Fruit fly (Drosophila melanogaster) whole organism, embryonic: ENCODE data around the gene CG32845.

Experiments
- Atf-2 ChIP-seq: fragments of 200-800 bp; sonication (Bioruptor generic); optimal IDR thresholded peaks from 2 replicates; lab custom pipeline; 2016; ENCODE audit warnings: missing biosample characterization, missing genetic modification characterization
- BtbVII ChIP-seq: fragments of 200-800 bp; sonication (Bioruptor generic); optimal IDR thresholded peaks from 3 replicates; lab custom pipeline; 2017; ENCODE audit warnings: missing biosample characterization, mild to moderate bottlenecking, missing genetic modification characterization
- C15 ChIP-seq: fragments of 200-800 bp; sonication (Bioruptor generic); IDR thresholded peaks from 3 replicates; pipeline ENCODE4 v1.3.6; 2022; ENCODE audit warnings: missing biosample characterization, missing genetic modification characterization
- CG10979 ChIP-seq: fragments of 200-800 bp; sonication (Bioruptor generic); optimal IDR thresholded peaks from 2 replicates; lab custom pipeline; 2018; ENCODE audit warnings: missing biosample characterization, mild to moderate bottlenecking, missing genetic modification characterization, moderate library complexity
- CG11456 ChIP-seq: fragments of 200-800 bp; sonication (Bioruptor generic); IDR thresholded peaks from 3 replicates; pipeline ENCODE4 v1.3.6; 2022; ENCODE audit warnings: missing biosample characterization, missing genetic modification characterization
- CG12071 ChIP-seq: fragments of 200-800 bp; sonication (Bioruptor generic); optimal IDR thresholded peaks from 3 replicates; lab custom pipeline; 2018; ENCODE audit warnings: missing biosample characterization, mild to moderate bottlenecking, missing genetic modification characterization
- CG12236 ChIP-seq: fragments of 200-800 bp; sonication (Bioruptor generic); optimal IDR thresholded peaks from 2 replicates; lab custom pipeline; 2016; ENCODE audit warnings: missing biosample characterization, missing genetic modification characterization
- CG13287 ChIP-seq: fragments of 200-800 bp; sonication (Bioruptor generic); IDR thresholded peaks from 2 replicates; pipeline ENCODE4 v1.3.6; 2022; ENCODE audit warnings: missing biosample characterization, missing genetic modification characterization; ENCODE audit not compliant: partially characterized antibody
- CG13894 ChIP-seq: fragments of 200-800 bp; sonication (Bioruptor generic); optimal IDR thresholded peaks from 3 replicates; lab custom pipeline; 2018; ENCODE audit warnings: missing biosample characterization, mild to moderate bottlenecking, missing genetic modification characterization, moderate library complexity
- CG14050 ChIP-seq: fragments of 200-800 bp; sonication (Bioruptor generic); IDR thresholded peaks from 3 replicates; pipeline ENCODE4 v1.3.6; 2022; ENCODE audit warnings: missing biosample characterization, missing genetic modification characterization
- CG3065 ChIP-seq: fragments of 200-800 bp; sonication (Bioruptor generic); optimal IDR thresholded peaks from 2 replicates; lab custom pipeline; 2016; ENCODE audit warnings: missing biosample characterization, missing genetic modification characterization
- CG34376 ChIP-seq: fragments of 200-800 bp; sonication (Bioruptor generic); optimal IDR thresholded peaks from 2 replicates; lab custom pipeline; 2018; ENCODE audit warnings: missing biosample characterization, mild to moderate bottlenecking, missing genetic modification characterization
- CG42726 ChIP-seq: fragments of 200-800 bp; sonication (Bioruptor generic); IDR thresholded peaks from 2 replicates; pipeline ENCODE4 v1.3.6; 2022; ENCODE audit warnings: missing biosample characterization, missing genetic modification characterization; ENCODE audit not compliant: partially characterized antibody
- CG4820 ChIP-seq: fragments of 200-800 bp; sonication (Bioruptor generic); optimal IDR thresholded peaks from 3 replicates; lab custom pipeline; 2016; ENCODE audit warnings: missing biosample characterization, missing genetic modification characterization
- CG6272 ChIP-seq: fragments of 200-800 bp; sonication (Bioruptor generic); IDR thresholded peaks from 2 replicates; pipeline ENCODE4 v1.3.6; 2022; ENCODE audit warnings: missing biosample characterization, missing genetic modification characterization
- CG6765 ChIP-seq: fragments of 200-800 bp; sonication (Bioruptor generic); optimal IDR thresholded peaks from 3 replicates; lab custom pipeline; 2017; ENCODE audit warnings: missing biosample characterization, mild to moderate bottlenecking, missing genetic modification characterization
- CG9609 ChIP-seq: fragments of 200-800 bp; sonication (Bioruptor generic); optimal IDR thresholded peaks from 3 replicates; lab custom pipeline; 2016; ENCODE audit warnings: missing biosample characterization, missing genetic modification characterization
- CrebB ChIP-seq: fragments of 200-800 bp; sonication (Bioruptor generic); optimal IDR thresholded peaks from 3 replicates; lab custom pipeline; 2018; ENCODE audit warnings: missing biosample characterization, mild to moderate bottlenecking, missing genetic modification characterization
- Dbx ChIP-seq: fragments of 200-800 bp; sonication (Bioruptor generic); IDR thresholded peaks from 3 replicates; pipeline ENCODE4 v1.3.6; 2022; ENCODE audit warnings: missing biosample characterization, missing genetic modification characterization
- Eip74EF ChIP-seq, 2 experiments: fragments of 200-800 bp in 1 of 2; fragments of >200 bp in 1 of 2; sonication (Bioruptor generic) in 1 of 2; optimal IDR thresholded peaks; 2 replicates each; lab custom pipeline; 2017 to 2019; ENCODE audit warnings: missing biosample characterization in 2 of 2, missing genetic modification characterization in 2 of 2, mild to moderate bottlenecking in 1 of 2, moderate library complexity in 1 of 2
- GATAe ChIP-seq: fragments of 200-800 bp; sonication (Bioruptor generic); conservative IDR thresholded peaks from 2 replicates; pipeline ENCODE4 v1.3.6; 2022; ENCODE audit warnings: missing biosample characterization, missing genetic modification characterization
- Gsc ChIP-seq: fragments of 200-800 bp; sonication (Bioruptor generic); IDR thresholded peaks from 2 replicates; pipeline ENCODE4 v1.3.6; 2022; ENCODE audit warnings: missing biosample characterization, missing genetic modification characterization
- Hey ChIP-seq: fragments of 200-800 bp; sonication (Bioruptor generic); optimal IDR thresholded peaks from 3 replicates; lab custom pipeline; 2018; ENCODE audit warnings: missing biosample characterization, mild to moderate bottlenecking, missing genetic modification characterization
- HmgZ ChIP-seq: fragments of 200-800 bp; sonication (Bioruptor generic); optimal IDR thresholded peaks from 2 replicates; lab custom pipeline; 2018; ENCODE audit warnings: missing biosample characterization, mild to moderate bottlenecking, missing genetic modification characterization
- Max ChIP-seq: fragments of 200-800 bp; sonication (Bioruptor generic); optimal IDR thresholded peaks from 2 replicates; lab custom pipeline; 2016; ENCODE audit warnings: missing biosample characterization, mild to moderate bottlenecking, missing genetic modification characterization
- Med ChIP-seq: fragments of 200-800 bp; sonication (Bioruptor generic); peaks from one replicate; lab custom pipeline; 2016; ENCODE audit warnings: missing biosample characterization, missing genetic modification characterization, mild to moderate bottlenecking, inconsistent platforms, moderate library complexity
- Rfx ChIP-seq: fragments of 200-800 bp; sonication (Bioruptor generic); IDR thresholded peaks from 2 replicates; pipeline ENCODE4 v1.3.6; 2022; ENCODE audit warnings: missing biosample characterization, missing genetic modification characterization
- Rx ChIP-seq: fragments of 200-800 bp; sonication (Bioruptor generic); IDR thresholded peaks from 2 replicates; pipeline ENCODE4 v1.3.6; 2022; ENCODE audit warnings: missing biosample characterization, missing genetic modification characterization
- Trl ChIP-seq, 3 experiments: fragments of >200 bp in 2 of 3; fragments of 200-800 bp in 1 of 3; sonication (Bioruptor generic) in 1 of 3; optimal IDR thresholded peaks; 2 replicates in 1 of 3; 3 replicates in 2 of 3; lab custom pipeline; 2016 to 2017; ENCODE audit warnings: missing biosample characterization in 1 of 3, missing genetic modification characterization in 1 of 3
- amos ChIP-seq: fragments of 200-800 bp; sonication (Bioruptor generic); IDR thresholded peaks from 2 replicates; pipeline ENCODE4 v1.3.6; 2022; ENCODE audit warnings: missing biosample characterization, missing genetic modification characterization; ENCODE audit not compliant: partially characterized antibody
- btn ChIP-seq: fragments of 200-800 bp; sonication (Bioruptor generic); optimal IDR thresholded peaks from 2 replicates; lab custom pipeline; 2016; ENCODE audit warnings: missing biosample characterization, missing genetic modification characterization
- chinmo ChIP-seq: fragments of 200-800 bp; sonication (Bioruptor generic); IDR thresholded peaks from 4 replicates; pipeline ENCODE4 v1.3.6; 2022; ENCODE audit warnings: missing biosample characterization, missing genetic modification characterization; ENCODE audit not compliant: partially characterized antibody
- ci ChIP-seq: fragments of 200-800 bp; sonication (Bioruptor generic); IDR thresholded peaks from 3 replicates; pipeline ENCODE4 v1.3.6; 2022; ENCODE audit warnings: missing biosample characterization, missing genetic modification characterization
- croc ChIP-seq: fragments of 200-800 bp; sonication (Bioruptor generic); conservative IDR thresholded peaks from 3 replicates; pipeline ENCODE4 v1.3.6; 2022; ENCODE audit warnings: missing biosample characterization, missing genetic modification characterization
- danr ChIP-seq: fragments of 200-800 bp; sonication (Bioruptor generic); IDR thresholded peaks from 2 replicates; pipeline ENCODE4 v1.3.6; 2022; ENCODE audit warnings: missing biosample characterization, missing genetic modification characterization
- dysf ChIP-seq: fragments of 200-800 bp; sonication (Bioruptor generic); IDR thresholded peaks from 3 replicates; pipeline ENCODE4 v1.3.6; 2022; ENCODE audit warnings: missing biosample characterization, missing genetic modification characterization
- exex ChIP-seq: fragments of 200-800 bp; sonication (Bioruptor generic); optimal IDR thresholded peaks from 4 replicates; lab custom pipeline; 2018; ENCODE audit warnings: missing biosample characterization, mild to moderate bottlenecking, missing genetic modification characterization, moderate library complexity
- eyg ChIP-seq: fragments of 200-800 bp; sonication (Bioruptor generic); optimal IDR thresholded peaks from 3 replicates; lab custom pipeline; 2016; ENCODE audit warnings: missing biosample characterization, missing genetic modification characterization
- gro ChIP-seq: fragments of 200-800 bp; sonication (Bioruptor generic); optimal IDR thresholded peaks from 2 replicates; lab custom pipeline; 2016; ENCODE audit warnings: missing biosample characterization, missing genetic modification characterization
- gsb ChIP-seq: fragments of 200-800 bp; sonication (Bioruptor generic); IDR thresholded peaks from 2 replicates; pipeline ENCODE4 v1.3.6; 2022; ENCODE audit warnings: missing biosample characterization, missing genetic modification characterization
- jumu ChIP-seq: fragments of 200-800 bp; sonication (Bioruptor generic); optimal IDR thresholded peaks from 3 replicates; lab custom pipeline; 2016; ENCODE audit warnings: missing biosample characterization, missing genetic modification characterization
- kah ChIP-seq: fragments of 200-800 bp; sonication (Bioruptor generic); optimal IDR thresholded peaks from 2 replicates; lab custom pipeline; 2018; ENCODE audit warnings: missing biosample characterization, mild to moderate bottlenecking, missing genetic modification characterization
- kay ChIP-seq: fragments of 200-800 bp; sonication (Bioruptor generic); optimal IDR thresholded peaks from 2 replicates; lab custom pipeline; 2016; ENCODE audit warnings: missing biosample characterization, missing genetic modification characterization
- ken ChIP-seq: fragments of 200-800 bp; sonication (Bioruptor generic); IDR thresholded peaks from 3 replicates; pipeline ENCODE4 v1.3.6; 2022; ENCODE audit warnings: missing biosample characterization, missing genetic modification characterization
- p53 ChIP-seq: fragments of 200-800 bp; sonication (Bioruptor generic); optimal IDR thresholded peaks from 2 replicates; lab custom pipeline; 2016; ENCODE audit warnings: missing biosample characterization, missing genetic modification characterization
- repo ChIP-seq: fragments of 200-800 bp; sonication (Bioruptor generic); optimal IDR thresholded peaks from 2 replicates; lab custom pipeline; 2016; ENCODE audit warnings: missing biosample characterization, missing genetic modification characterization
- schlank ChIP-seq: fragments of 200-800 bp; sonication (Bioruptor generic); optimal IDR thresholded peaks from 2 replicates; lab custom pipeline; 2018; ENCODE audit warnings: missing biosample characterization, mild to moderate bottlenecking, missing genetic modification characterization
- sob ChIP-seq: fragments of 200-800 bp; sonication (Bioruptor generic); IDR thresholded peaks from 2 replicates; pipeline ENCODE4 v1.3.6; 2022; ENCODE audit warnings: missing biosample characterization, missing genetic modification characterization
- stwl ChIP-seq: fragments of 200-800 bp; sonication (Bioruptor generic); optimal IDR thresholded peaks from 3 replicates; lab custom pipeline; 2018; ENCODE audit warnings: missing biosample characterization, mild to moderate bottlenecking, missing genetic modification characterization, moderate library complexity
- tap ChIP-seq: fragments of 200-800 bp; optimal IDR thresholded peaks from 3 replicates; lab custom pipeline; 2019; ENCODE audit warnings: missing biosample characterization, mild to moderate bottlenecking, missing genetic modification characterization, moderate library complexity
- zfh2 ChIP-seq: fragments of 200-800 bp; sonication (Bioruptor generic); optimal IDR thresholded peaks from 2 replicates; lab custom pipeline; 2016; ENCODE audit warnings: missing biosample characterization, missing genetic modification characterization

CG32845 gene

DNA sequence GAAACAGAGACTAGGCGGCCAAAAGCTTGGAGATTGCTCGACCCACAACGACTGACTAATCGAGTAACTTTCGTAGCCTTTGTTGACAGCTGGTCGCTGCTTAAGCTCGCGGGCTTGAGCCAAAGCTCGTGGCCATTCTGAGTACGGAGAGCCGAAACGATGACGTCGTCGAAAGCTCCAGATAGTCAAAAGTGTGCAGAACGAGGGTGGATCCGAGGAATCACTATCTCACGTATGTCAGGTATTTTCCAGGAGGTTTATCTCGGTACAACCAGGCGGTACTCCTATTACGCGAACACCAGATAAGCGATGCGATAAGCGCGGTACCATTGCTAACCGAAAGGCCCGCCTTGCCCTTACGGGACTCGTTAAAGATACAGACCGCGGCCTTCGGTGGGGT is 38.4 kb upstream of the CG32845 start:
- TF ChIP-seq exex (tag; lab: Kevin White, UChicago) (peak; percentile 60), CG9609 (GFP tag; lab: Kevin White, UChicago) (no peak), p53 (GFP tag; lab: Kevin White, UChicago) (no peak), kay (GFP tag; lab: Kevin White, UChicago) (peak; percentile 12), C15 (GFP tag; lab: Robert Waterston, UW) (no peak), stwl (no peak), CG14050 (GFP tag; lab: Robert Waterston, UW) (no peak), ci (GFP tag; lab: Robert Waterston, UW) (no peak), Dbx (GFP tag; lab: Robert Waterston, UW) (peak; percentile 30; the same call in 1 of the 3 replicates), Med (GFP tag; lab: Kevin White, UChicago) (peak; percentile 28), CG11456 (no peak), Trl (optimal IDR thresholded peaks at IDR 0.05; lab: Kevin White, UChicago) (peak in 1 of 2 experiments; percentile 8), Trl (GFP tag; optimal IDR thresholded peaks at IDR 0.05; lab: Kevin White, UChicago) (no peak), Eip74EF (GFP tag; optimal IDR thresholded peaks at IDR 0.05; lab: Kevin White, UChicago) (no peak), CG3065 (GFP tag; lab: Kevin White, UChicago) (no peak), btn (no peak), CG13894 (tag; lab: Kevin White, UChicago) (peak; percentile 94), dysf (GFP tag; lab: Robert Waterston, UW) (no peak), Rfx (no peak), CrebB (tag; lab: Kevin White, UChicago) (peak; percentile 24), Max (no peak), HmgZ (peak; percentile 18), eyg (GFP tag; lab: Kevin White, UChicago) (no peak), Rx (GFP tag; lab: Robert Waterston, UW) (no peak), gsb (GFP tag; lab: Robert Waterston, UW) (no peak), croc (GFP tag; lab: Robert Waterston, UW) (no peak), chinmo (GFP tag; lab: Robert Waterston, UW) (peak; percentile 71; the same call in 3 of the 4 replicates), CG34376 (GFP tag; lab: Kevin White, UChicago) (peak; percentile 75), zfh2 (GFP tag; lab: Kevin White, UChicago) (no peak), sob (GFP tag; lab: Robert Waterston, UW) (no peak), kah (GFP tag; lab: Kevin White, UChicago) (no peak), CG4820 (GFP tag; lab: Kevin White, UChicago) (no peak), GATAe (GFP tag; lab: Robert Waterston, UW) (0 out of 2 replicates have a peak, but pooled peaks have one; percentile 28), schlank (tag; lab: Kevin White, UChicago) (no peak), CG42726 (0 out of 2 replicates have a peak, but pooled peaks have one; percentile 5), repo (GFP tag; lab: Kevin White, UChicago) (no peak), CG13287 (peak; percentile 35; the same call in 1 of the 2 replicates), CG6765 (GFP tag; lab: Kevin White, UChicago) (no peak), Hey (no peak), CG10979 (tag; lab: Kevin White, UChicago) (no peak), Atf-2 (GFP tag; lab: Kevin White, UChicago) (no peak), danr (GFP tag; lab: Robert Waterston, UW) (no peak), CG12071 (GFP tag; lab: Kevin White, UChicago) (no peak), CG12236 (GFP tag; lab: Kevin White, UChicago) (no peak), amos (GFP tag; lab: Robert Waterston, UW) (peak; percentile 45; the same call in 1 of the 2 replicates), tap (tag; lab: Kevin White, UChicago) (no peak), BtbVII (GFP tag; lab: Kevin White, UChicago) (peak; percentile 87), ken (GFP tag; lab: Robert Waterston, UW) (0 out of 3 replicates have a peak, but pooled peaks have one; percentile 21), Gsc (GFP tag; lab: Robert Waterston, UW) (no peak), CG6272 (GFP tag; lab: Robert Waterston, UW) (no peak), gro (GFP tag; lab: Kevin White, UChicago) (no peak), jumu (GFP tag; lab: Kevin White, UChicago) (no peak)
